Worm (Caenorhabditis elegans) whole organism, early embryonic: ENCODE data around the gene vab-9.

Source experiments
- B0310.2 ChIP-seq: sonication (generic microtip); optimal IDR thresholded peaks from 2 replicates; lab custom pipeline; 2016; ENCODE audit warnings: mild to moderate bottlenecking, missing genetic modification characterization, missing compliant biosample characterization
- F13C5.2 ChIP-seq: sonication (generic microtip); optimal IDR thresholded peaks from 2 replicates; lab custom pipeline; 2017; ENCODE audit warnings: mild to moderate bottlenecking, missing genetic modification characterization, inconsistent platforms, missing compliant biosample characterization
- aly-1 ChIP-seq: sonication (generic microtip); optimal IDR thresholded peaks from 2 replicates; lab custom pipeline; 2016; ENCODE audit warnings: missing genetic modification characterization, missing compliant biosample characterization
- ama-1 ChIP-seq: fragments of 150-350 bp; optimal IDR thresholded peaks from 2 replicates; lab custom pipeline; 2014
- ceh-13 ChIP-seq: fragments of 200-800 bp; sonication (Bioruptor generic); optimal IDR thresholded peaks from 2 replicates; lab custom pipeline; 2018; ENCODE audit warnings: mild to moderate bottlenecking, missing genetic modification characterization, missing compliant biosample characterization
- ceh-36 ChIP-seq: sonication (generic microtip); optimal IDR thresholded peaks from 2 replicates; lab custom pipeline; 2016; ENCODE audit warnings: missing genetic modification characterization, inconsistent platforms, missing compliant biosample characterization
- ets-7 ChIP-seq: sonication (generic microtip); optimal IDR thresholded peaks from 2 replicates; lab custom pipeline; 2016; ENCODE audit warnings: missing genotype, missing genetic modification characterization, missing compliant biosample characterization
- flt-1 ChIP-seq: fragments of 200-800 bp; sonication (Bioruptor generic); IDR thresholded peaks from 2 replicates; pipeline ENCODE4 v1.3.6; 2022; ENCODE audit warnings: missing genetic modification characterization, missing compliant biosample characterization
- hmbx-1 ChIP-seq: sonication (generic microtip); optimal IDR thresholded peaks from 2 replicates; lab custom pipeline; 2016; ENCODE audit warnings: mild to moderate bottlenecking, missing genetic modification characterization, missing compliant biosample characterization
- hmg-4 ChIP-seq: fragments of 200-800 bp; sonication (Bioruptor generic); optimal IDR thresholded peaks from 2 replicates; lab custom pipeline; 2018; ENCODE audit warnings: mild to moderate bottlenecking, missing genetic modification characterization, missing compliant biosample characterization
- hnd-1 ChIP-seq: sonication (generic microtip); optimal IDR thresholded peaks from 2 replicates; lab custom pipeline; 2016; ENCODE audit warnings: missing genetic modification characterization, missing compliant biosample characterization
- pes-1 ChIP-seq: fragments of 200-800 bp; sonication (Bioruptor generic); IDR thresholded peaks from 2 replicates; pipeline ENCODE4 v1.3.6; 2022; ENCODE audit warnings: missing genetic modification reagents, missing genetic modification characterization, missing compliant biosample characterization
- scrt-1 ChIP-seq: fragments of 200-800 bp; sonication (Bioruptor generic); IDR thresholded peaks from 2 replicates; pipeline ENCODE4 v1.3.6; 2022; ENCODE audit warnings: missing genetic modification characterization, missing compliant biosample characterization
- sea-1 ChIP-seq: fragments of 200-800 bp; sonication (Bioruptor generic); conservative IDR thresholded peaks from 2 replicates; pipeline ENCODE4 v1.3.6; 2022; ENCODE audit warnings: missing genetic modification characterization, missing compliant biosample characterization
- tbx-11 ChIP-seq: fragments of 200-800 bp; sonication (Bioruptor generic); IDR thresholded peaks from 2 replicates; pipeline ENCODE4 v1.3.6; 2022; ENCODE audit warnings: missing genetic modification characterization, missing compliant biosample characterization
- tbx-37 ChIP-seq: fragments of 200-800 bp; sonication (Bioruptor generic); conservative IDR thresholded peaks from 2 replicates; pipeline ENCODE4 v1.3.6; 2022; ENCODE audit warnings: missing genetic modification reagents, missing genetic modification characterization, missing compliant biosample characterization
- tra-4 ChIP-seq: sonication (generic microtip); optimal IDR thresholded peaks from 2 replicates; lab custom pipeline; 2017; ENCODE audit warnings: missing genetic modification characterization, missing compliant biosample characterization

Gene vab-9

DNA sequence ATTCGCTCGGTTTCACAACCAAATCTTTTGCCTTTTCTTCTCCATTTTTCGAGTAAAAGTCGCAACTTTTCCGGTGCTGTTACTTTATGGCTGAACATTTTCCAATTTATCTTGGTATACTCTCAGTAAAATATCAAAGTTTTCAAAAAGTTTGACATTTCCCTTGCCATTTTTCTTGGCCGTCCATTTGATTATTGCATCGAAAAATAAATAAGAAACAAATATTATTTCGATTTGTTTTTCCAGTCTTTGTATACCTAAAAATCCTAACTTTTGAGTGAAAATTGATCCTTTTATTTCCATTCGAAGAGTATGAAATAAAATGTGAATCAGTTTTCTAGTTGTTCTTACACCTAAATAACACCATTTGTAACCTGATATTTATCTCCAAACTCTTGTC, 8.9 kb upstream of the vab-9 start:
- TF ChIP-seq tra-4 (tag; lab: Kevin White, UChicago) (no peak), scrt-1 (GFP tag; lab: Robert Waterston, UW) (no peak), hnd-1 (no peak)

- no peak for TF ChIP-seq flt-1 (GFP tag; lab: Robert Waterston, UW)
- no peak for TF ChIP-seq hnd-1
- TF ChIP-seq tbx-11 (GFP tag; lab: Robert Waterston, UW) = no peak
- TF ChIP-seq ceh-13 = no peak
- TF ChIP-seq tbx-37 = no peak
- TF ChIP-seq tra-4 (tag; lab: Kevin White, UChicago) = no peak
- TF ChIP-seq aly-1 (tag; lab: Kevin White, UChicago) = no peak
Observed at ce11 chrII:8643627-8644356, 6.3 kb upstream of the vab-9 start.

DNA sequence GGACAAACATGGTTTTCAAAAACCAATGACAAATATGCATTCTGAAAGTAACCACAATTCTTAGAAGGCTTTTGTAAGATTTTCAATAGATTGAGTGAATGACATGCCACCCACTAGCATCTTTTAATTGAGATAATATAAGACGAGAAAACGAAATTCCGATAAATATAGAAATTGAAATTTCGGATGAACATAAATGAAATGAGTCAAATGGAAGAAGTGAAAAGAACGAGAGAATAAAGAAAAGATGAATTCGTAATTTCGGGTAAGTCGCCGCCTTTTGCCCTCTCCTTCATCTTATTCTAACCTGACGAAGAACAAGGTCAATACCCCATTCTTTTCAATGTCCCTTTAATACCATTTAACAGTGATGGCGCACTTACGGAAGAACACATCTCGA, 4.9 kb upstream of the vab-9 start:
- no peak for TF ChIP-seq ama-1

ce11 chrII:8641131-8641530, 3.6 kb upstream of the vab-9 start, which contains the start of gene D2085.7:
Gene D2085.7, plus strand, starts transcription at chrII:8641381.
- TF ChIP-seq F13C5.2 (tag; lab: Kevin White, UChicago) = no peak
- TF ChIP-seq hmg-4 (GFP tag; lab: Kevin White, UChicago) = no peak
- TF ChIP-seq ceh-36 (tag; lab: Kevin White, UChicago) = no peak
- no peak for TF ChIP-seq flt-1 (GFP tag; lab: Robert Waterston, UW)
- TF ChIP-seq tra-4 (tag; lab: Kevin White, UChicago) = no peak

ce11 chrII:8640503-8640902, 3.0 kb upstream of the vab-9 start:
- TF ChIP-seq ets-7 (tag; lab: Kevin White, UChicago) (no peak), tra-4 (tag; lab: Kevin White, UChicago) (no peak), aly-1 (tag; lab: Kevin White, UChicago) (no peak), B0310.2 (tag; lab: Kevin White, UChicago) (no peak), scrt-1 (GFP tag; lab: Robert Waterston, UW) (no peak), tbx-11 (GFP tag; lab: Robert Waterston, UW) (no peak), pes-1 (GFP tag; lab: Robert Waterston, UW) (no peak), F13C5.2 (tag; lab: Kevin White, UChicago) (no peak), flt-1 (GFP tag; lab: Robert Waterston, UW) (no peak), sea-1 (GFP tag; lab: Robert Waterston, UW) (no peak), tbx-37 (no peak), hnd-1 (no peak), hmg-4 (GFP tag; lab: Kevin White, UChicago) (no peak), ceh-36 (tag; lab: Kevin White, UChicago) (no peak), ceh-13 (no peak), ama-1 (no peak), hmbx-1 (no peak)

DNA sequence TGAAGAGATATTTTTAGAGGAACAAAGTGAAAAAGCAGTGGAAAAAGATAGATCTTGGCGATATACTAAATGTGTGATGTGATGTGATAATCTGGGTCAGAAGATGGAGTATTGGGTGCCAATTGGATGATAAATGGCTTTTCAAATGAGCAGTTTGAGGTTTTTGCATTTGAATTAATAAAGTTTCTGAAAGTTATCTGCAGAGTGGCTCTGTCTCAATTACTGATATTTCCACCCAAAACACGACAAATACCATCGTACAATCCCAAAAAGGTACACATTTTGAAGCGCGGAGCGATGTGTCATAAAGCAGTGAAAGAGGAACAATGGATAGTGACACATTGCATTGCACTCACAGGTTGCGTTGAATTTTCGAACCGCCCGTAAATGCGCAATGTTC, 2.0 kb upstream of the vab-9 start:
- TF ChIP-seq tbx-11 (GFP tag; lab: Robert Waterston, UW) = no peak
- TF ChIP-seq ama-1 = no peak
- no peak for TF ChIP-seq ceh-13
- TF ChIP-seq aly-1 (tag; lab: Kevin White, UChicago) = no peak
- no peak for TF ChIP-seq ets-7 (tag; lab: Kevin White, UChicago)
- no peak for TF ChIP-seq flt-1 (GFP tag; lab: Robert Waterston, UW)
- no peak for TF ChIP-seq scrt-1 (GFP tag; lab: Robert Waterston, UW)
- TF ChIP-seq hnd-1 = no peak
- no peak for TF ChIP-seq hmbx-1
- no peak for TF ChIP-seq F13C5.2 (tag; lab: Kevin White, UChicago)
- no peak for TF ChIP-seq hmg-4 (GFP tag; lab: Kevin White, UChicago)
- TF ChIP-seq sea-1 (GFP tag; lab: Robert Waterston, UW) = no peak
- no peak for TF ChIP-seq B0310.2 (tag; lab: Kevin White, UChicago)
- TF ChIP-seq tra-4 (tag; lab: Kevin White, UChicago) = no peak
- no peak for TF ChIP-seq pes-1 (GFP tag; lab: Robert Waterston, UW)
- TF ChIP-seq tbx-37 = no peak
- TF ChIP-seq ceh-36 (tag; lab: Kevin White, UChicago) = no peak

- no peak for TF ChIP-seq sea-1 (GFP tag; lab: Robert Waterston, UW)
- no peak for TF ChIP-seq flt-1 (GFP tag; lab: Robert Waterston, UW)
- TF ChIP-seq hmg-4 (GFP tag; lab: Kevin White, UChicago) = no peak
- TF ChIP-seq ama-1 = no peak
- no peak for TF ChIP-seq ceh-36 (tag; lab: Kevin White, UChicago)
- no peak for TF ChIP-seq tra-4 (tag; lab: Kevin White, UChicago)
- TF ChIP-seq hnd-1 = no peak
Observed at ce11 chrII:8634386-8634785, 3.1 kb downstream of the vab-9 start, which contains the start of gene cutl-12. Gene cutl-12, minus strand, starts transcription at chrII:8634486.

DNA sequence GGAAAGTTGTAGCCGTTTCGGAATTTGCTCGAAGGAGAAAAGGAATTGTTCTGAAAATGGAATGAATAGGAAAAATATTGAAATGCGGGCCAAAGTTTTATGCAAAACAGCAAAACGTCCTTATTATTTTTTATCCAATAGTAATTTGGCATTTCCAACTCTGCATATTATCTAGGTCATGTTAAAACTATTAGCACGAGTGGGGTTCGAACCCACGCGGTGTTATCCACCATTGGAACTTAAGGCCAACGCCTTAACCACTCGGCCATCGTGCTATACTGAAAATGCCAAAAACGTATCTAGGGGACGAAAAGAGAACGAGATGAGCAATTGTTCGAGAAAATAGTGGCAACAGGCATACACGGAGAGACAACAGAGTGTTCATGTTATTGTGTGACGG, 5.7 kb downstream of the vab-9 start:
- TF ChIP-seq B0310.2 (tag; lab: Kevin White, UChicago) (no peak), ceh-36 (tag; lab: Kevin White, UChicago) (no peak), pes-1 (GFP tag; lab: Robert Waterston, UW) (no peak), hmg-4 (GFP tag; lab: Kevin White, UChicago) (no peak), scrt-1 (GFP tag; lab: Robert Waterston, UW) (no peak), tbx-11 (GFP tag; lab: Robert Waterston, UW) (no peak), ets-7 (tag; lab: Kevin White, UChicago) (no peak), aly-1 (tag; lab: Kevin White, UChicago) (no peak)
